Worm (Caenorhabditis elegans): ENCODE results near the gene Y9C2UA.1.

DNA sequence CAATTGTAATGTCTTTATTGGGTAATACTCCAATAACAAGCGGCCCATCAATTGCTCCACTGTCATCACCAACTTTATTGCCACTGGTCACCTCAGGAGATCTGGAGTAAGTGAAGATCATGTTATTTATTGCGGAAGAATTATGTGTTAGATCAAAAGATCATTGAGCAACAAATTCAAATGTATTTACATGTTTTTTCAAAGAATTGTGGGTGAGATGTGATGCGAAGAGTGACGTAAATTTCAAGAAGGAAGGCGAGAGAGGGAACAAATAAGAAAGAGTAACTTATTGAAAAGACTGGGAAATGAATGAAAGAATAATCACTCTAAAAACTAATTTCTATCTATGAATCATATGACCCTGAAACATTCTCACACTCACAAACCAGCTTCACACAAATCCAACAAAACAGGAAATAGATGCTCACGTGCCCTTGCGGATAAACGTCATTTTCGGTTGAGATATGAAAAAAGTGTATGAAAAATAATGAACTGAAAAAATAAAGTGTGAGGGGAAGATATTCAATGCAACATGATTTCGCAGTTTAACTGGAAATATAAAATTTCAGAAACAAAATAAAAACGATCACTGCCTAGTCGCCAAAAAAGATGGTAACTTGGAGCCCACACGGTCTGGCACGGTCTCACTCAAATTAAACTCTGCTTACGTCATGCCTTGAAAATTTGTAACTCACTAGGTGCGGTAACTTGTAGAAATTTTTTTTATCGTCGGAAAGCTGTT lies 18.5 kb upstream of the Y9C2UA.1 start:
- TF ChIP-seq ama-1 (optimal IDR thresholded peaks at IDR 0.05) (no peak), flt-1 (GFP tag; IDR thresholded peaks at IDR 0.05) (no peak), hmg-4 (GFP tag; optimal IDR thresholded peaks at IDR 0.05) (no peak), pes-1 (GFP tag; IDR thresholded peaks at IDR 0.05) (no peak), hnd-1 (tag; optimal IDR thresholded peaks at IDR 0.05) (no peak)

Measured in whole organism, early embryonic.